ENCODE assay signal across 5 worm cellular contexts in the genomic region with DNA sequence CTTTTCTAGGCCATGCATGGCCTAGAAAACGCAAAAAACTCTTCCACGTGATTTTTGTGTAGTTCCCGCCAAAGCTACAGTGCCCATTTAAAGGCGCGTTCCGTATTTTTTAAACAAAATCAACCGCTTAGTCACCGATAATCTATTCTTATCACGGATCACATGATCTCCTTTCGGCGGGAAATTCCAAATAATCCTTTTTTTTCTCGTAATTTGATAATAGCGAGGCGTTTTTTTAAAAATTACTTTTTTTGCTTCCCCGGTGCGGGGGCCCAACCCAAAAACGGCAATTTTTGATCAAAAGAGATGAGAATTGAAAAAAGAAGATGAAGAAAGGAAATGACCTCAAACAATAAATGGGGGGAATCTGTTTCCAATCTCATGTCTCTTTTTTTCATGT.
TF ChIP-seq lines count a peak whose summit lies in the region.

No protein-coding gene starts in this region.

TF ChIP-seq in whole organism, L1 larva, 84 proteins besides CTCF, POLR2A, EP300 and RAD21:
- no peak for TF ChIP-seq unc-30 (tag; optimal IDR thresholded peaks at IDR 0.05; lab: Kevin White, UChicago)
- no peak for TF ChIP-seq Y116A8C.19 (tag; optimal IDR thresholded peaks at IDR 0.05; lab: Kevin White, UChicago; ENCODE audit: borderline replicate concordance)
- peak in 1 of 2 experiments; percentile 31 for TF ChIP-seq lin-35 (GFP tag; optimal IDR thresholded peaks at IDR 0.05; lab: Kevin White, UChicago)
- TF ChIP-seq lsy-2 (tag; optimal IDR thresholded peaks at IDR 0.05; lab: Kevin White, UChicago) = peak in 1 of 2 experiments; percentile 9
- TF ChIP-seq nhr-84 (tag; optimal IDR thresholded peaks at IDR 0.05; lab: Kevin White, UChicago) = no peak
- TF ChIP-seq ets-5 (GFP tag; IDR thresholded peaks at IDR 0.05; lab: Robert Waterston, UW) = no peak
- TF ChIP-seq efl-1 (optimal IDR thresholded peaks at IDR 0.05; lab: Kevin White, UChicago) = no peak
- peak in 1 of 2 experiments; percentile 90 for TF ChIP-seq efl-1 (GFP tag; optimal IDR thresholded peaks at IDR 0.05 in 1 of 2; lab: Kevin White, UChicago)
- TF ChIP-seq elt-3 (tag; optimal IDR thresholded peaks at IDR 0.05; lab: Kevin White, UChicago) = peak in 2 of 6 experiments; percentile 11 to 41
- peak; percentile 65 for TF ChIP-seq blmp-1 (tag; optimal IDR thresholded peaks at IDR 0.05; lab: Kevin White, UChicago)
- TF ChIP-seq mdl-1 (tag; optimal IDR thresholded peaks at IDR 0.05; lab: Kevin White, UChicago) = peak in 1 of 2 experiments; percentile 13
- peak; percentile 29 for TF ChIP-seq dsc-1 (tag; optimal IDR thresholded peaks at IDR 0.05; lab: Kevin White, UChicago)
- peak; percentile 84 for TF ChIP-seq nhr-85 (tag; lab: Kevin White, UChicago)
- TF ChIP-seq ceh-8 (GFP tag; optimal IDR thresholded peaks at IDR 0.05; lab: Kevin White, UChicago) = no peak
- no peak for TF ChIP-seq ceh-90 (tag; optimal IDR thresholded peaks at IDR 0.05; lab: Kevin White, UChicago)
- peak; percentile 47 for TF ChIP-seq nhr-20 (tag; optimal IDR thresholded peaks at IDR 0.05; lab: Kevin White, UChicago)
- TF ChIP-seq snu-23 (GFP tag; optimal IDR thresholded peaks at IDR 0.05; lab: Kevin White, UChicago) = peak; percentile 43
TF ChIP-seq in whole organism, L1 larva: peak in this region for 10.

TF ChIP-seq in whole organism, L2 larva, 48 proteins besides CTCF, POLR2A, EP300 and RAD21:
- TF ChIP-seq lin-11 (tag; optimal IDR thresholded peaks at IDR 0.05; lab: Kevin White, UChicago) (no peak), gmeb-1 (tag; optimal IDR thresholded peaks at IDR 0.05; lab: Kevin White, UChicago) (peak; percentile 23), mbf-1 (tag; optimal IDR thresholded peaks at IDR 0.05; lab: Kevin White, UChicago) (no peak)

TF ChIP-seq in whole organism, L3 larva, 47 proteins besides CTCF, POLR2A, EP300 and RAD21:
- peak; percentile 45 for TF ChIP-seq pha-4 (tag; optimal IDR thresholded peaks at IDR 0.05; lab: Kevin White, UChicago)
- TF ChIP-seq sea-2 (GFP tag; optimal IDR thresholded peaks at IDR 0.05; lab: Kevin White, UChicago) = no peak

TF ChIP-seq in whole organism, L4 larva, 104 proteins besides CTCF, POLR2A, EP300 and RAD21:
- TF ChIP-seq mdl-1 (tag; optimal IDR thresholded peaks at IDR 0.05; lab: Kevin White, UChicago) = peak in 1 of 2 experiments; percentile 11
- no peak for TF ChIP-seq ceh-82 (tag; optimal IDR thresholded peaks at IDR 0.05; lab: Kevin White, UChicago)
- TF ChIP-seq duxl-1 (tag; optimal IDR thresholded peaks at IDR 0.05; lab: Kevin White, UChicago; ENCODE audit: poor library complexity) = no peak
- no peak for TF ChIP-seq lin-1 (GFP tag; IDR thresholded peaks at IDR 0.05; lab: Robert Waterston, UW)
- 0 out of 2 replicates have a peak, but pooled peaks have one; percentile 27 for TF ChIP-seq tra-1 (GFP tag; IDR thresholded peaks at IDR 0.05; lab: Robert Waterston, UW)
- TF ChIP-seq nhr-28 (tag; optimal IDR thresholded peaks at IDR 0.05; lab: Kevin White, UChicago) = peak; percentile 13

TF ChIP-seq in whole organism, young adult, 124 proteins besides CTCF, POLR2A, EP300 and RAD21:
- TF ChIP-seq F22D6.2 (tag; optimal IDR thresholded peaks at IDR 0.05; lab: Kevin White, UChicago) = no peak
- TF ChIP-seq ztf-26 (tag; optimal IDR thresholded peaks at IDR 0.05; lab: Kevin White, UChicago) = peak; percentile 76
- no peak for TF ChIP-seq F55B11.4 (tag; optimal IDR thresholded peaks at IDR 0.05; lab: Kevin White, UChicago; ENCODE audit: borderline replicate concordance, insufficient read depth)
- no peak for TF ChIP-seq ceh-91 (GFP tag; IDR thresholded peaks at IDR 0.05; lab: Robert Waterston, UW)
